Worm (Caenorhabditis elegans) whole organism, L4 larva: ENCODE data around the gene asp-3.

Experiments used
- F10B5.3 ChIP-seq: sonication (generic microtip); optimal IDR thresholded peaks from 2 replicates; lab custom pipeline; 2016; ENCODE audit warnings: mild to moderate bottlenecking, missing genetic modification characterization, missing compliant biosample characterization
- ceh-20 ChIP-seq: fragments of 200-800 bp; sonication (Bioruptor generic); IDR thresholded peaks from 2 replicates; pipeline ENCODE4 v1.3.6; 2022; ENCODE audit warnings: missing genetic modification reagents, missing genetic modification characterization, missing compliant biosample characterization
- ces-1 ChIP-seq: fragments of 150-350 bp; sonication (generic microtip); optimal IDR thresholded peaks from 4 replicates; lab custom pipeline; 2014; ENCODE audit warnings: missing biosample characterization, missing genetic modification reagents, missing genetic modification characterization
- egl-27 ChIP-seq: sonication (generic microtip); optimal IDR thresholded peaks from 3 replicates; lab custom pipeline; 2017; ENCODE audit warnings: missing biosample characterization, missing genetic modification reagents, missing genetic modification characterization
- fos-1 ChIP-seq: fragments of 150-350 bp; optimal IDR thresholded peaks from 2 replicates; lab custom pipeline; 2014; ENCODE audit warnings: missing biosample characterization, missing genetic modification characterization
- lsy-2 ChIP-seq, 2 experiments: fragments of 150-350 bp in 1 of 2; sonication (generic microtip) in 1 of 2; optimal IDR thresholded peaks; 2 replicates each; lab custom pipeline; 2014 to 2017; ENCODE audit warnings: missing biosample characterization in 2 of 2, missing genetic modification characterization in 2 of 2
- nhr-28 ChIP-seq: fragments of 150-350 bp; optimal IDR thresholded peaks from 2 replicates; lab custom pipeline; 2014; ENCODE audit warnings: missing biosample characterization, missing genetic modification characterization
- nhr-41 ChIP-seq: fragments of 200-800 bp; sonication (Bioruptor generic); IDR thresholded peaks from 2 replicates; pipeline ENCODE4 v1.3.6; 2022; ENCODE audit warnings: missing genetic modification reagents, missing genetic modification characterization, missing compliant biosample characterization
- nhr-77 ChIP-seq: fragments of 150-350 bp; optimal IDR thresholded peaks from 2 replicates; lab custom pipeline; 2014; ENCODE audit warnings: missing biosample characterization, missing genetic modification characterization
- php-3 ChIP-seq: fragments of 200-800 bp; sonication (Bioruptor generic); IDR thresholded peaks from 2 replicates; pipeline ENCODE4 v1.3.6; 2022; ENCODE audit warnings: missing genetic modification reagents, missing genetic modification characterization, missing compliant biosample characterization
- set-16 ChIP-seq: fragments of 200-800 bp; sonication (Bioruptor generic); IDR thresholded peaks from 2 replicates; pipeline ENCODE4 v1.3.6; 2022; ENCODE audit warnings: missing genetic modification reagents, missing genetic modification characterization, missing compliant biosample characterization
- tag-97 ChIP-seq: fragments of 200-800 bp; sonication (Bioruptor generic); IDR thresholded peaks from 2 replicates; pipeline ENCODE4 v1.3.6; 2022; ENCODE audit warnings: missing genetic modification characterization, missing compliant biosample characterization
- ztf-11 ChIP-seq: fragments of 150-350 bp; optimal IDR thresholded peaks from 2 replicates; lab custom pipeline; 2014; ENCODE audit warnings: missing biosample characterization, missing genetic modification characterization

ce11 chrX:6749124-6749822 is 41.6 kb upstream of the asp-3 start:
- no peak for TF ChIP-seq ztf-11 (tag; lab: Kevin White, UChicago)
- TF ChIP-seq nhr-28 (tag; lab: Kevin White, UChicago): peak; percentile 92
- peak; percentile 84 for TF ChIP-seq php-3
- TF ChIP-seq tag-97 (GFP tag; lab: Robert Waterston, UW): no peak
- no peak for TF ChIP-seq F10B5.3 (tag; lab: Kevin White, UChicago)
- TF ChIP-seq set-16 (GFP tag; lab: Robert Waterston, UW): peak; percentile 64
- no peak for TF ChIP-seq ces-1 (GFP tag; lab: Kevin White, UChicago)
- TF ChIP-seq ceh-20 (GFP tag; lab: Robert Waterston, UW): peak; percentile 84
- no peak for TF ChIP-seq egl-27 (tag; lab: Kevin White, UChicago)
- no peak for TF ChIP-seq fos-1 (tag; lab: Kevin White, UChicago)
- TF ChIP-seq nhr-41 (GFP tag; lab: Robert Waterston, UW): no peak
- peak; percentile 3 for TF ChIP-seq nhr-77
- peak; percentile 37 to 59 for TF ChIP-seq lsy-2 (tag; optimal IDR thresholded peaks at IDR 0.05; lab: Kevin White, UChicago)
